Worm (Caenorhabditis elegans) whole organism, L2 larva: ENCODE measurements around the gene T20B12.4.

ENCODE experiments used
- C34F6.9 ChIP-seq: fragments of 150-350 bp; optimal IDR thresholded peaks from 2 replicates; lab custom pipeline; 2014; ENCODE audit warnings: missing biosample characterization, missing genetic modification characterization
- F13H6.1 ChIP-seq: sonication (generic microtip); optimal IDR thresholded peaks from 2 replicates; lab custom pipeline; 2016; ENCODE audit warnings: missing genetic modification characterization, missing compliant biosample characterization
- R02D3.7 ChIP-seq: fragments of 150-350 bp; optimal IDR thresholded peaks from 2 replicates; lab custom pipeline; 2014; ENCODE audit warnings: missing biosample characterization, missing genetic modification characterization
- Y55F3AM.14 ChIP-seq: fragments of 200-800 bp; sonication (Bioruptor generic); optimal IDR thresholded peaks from 2 replicates; lab custom pipeline; 2018; ENCODE audit warnings: mild to moderate bottlenecking, missing genetic modification characterization, missing compliant biosample characterization
- ZK546.5 ChIP-seq: sonication (generic microtip); optimal IDR thresholded peaks from 2 replicates; lab custom pipeline; 2017; ENCODE audit warnings: missing biosample characterization, missing genetic modification characterization
- aly-2 ChIP-seq: fragments of 150-350 bp; optimal IDR thresholded peaks from 2 replicates; lab custom pipeline; 2014; ENCODE audit warnings: missing biosample characterization, missing genetic modification characterization
- ama-1 ChIP-seq: fragments of 150-350 bp; optimal IDR thresholded peaks from 2 replicates; lab custom pipeline; 2018; ENCODE audit warnings: inconsistent platforms
- blmp-1 ChIP-seq: sonication (generic microtip); optimal IDR thresholded peaks from 2 replicates; lab custom pipeline; 2017; ENCODE audit warnings: missing genetic modification characterization, mild to moderate bottlenecking, missing compliant biosample characterization, antibody characterized with exemption, moderate library complexity; ENCODE audit not compliant: insufficient read depth
- ceh-16 ChIP-seq: fragments of 150-350 bp; optimal IDR thresholded peaks from 2 replicates; lab custom pipeline; 2014; ENCODE audit warnings: missing biosample characterization, missing genetic modification characterization
- crh-2 ChIP-seq: sonication (generic microtip); optimal IDR thresholded peaks from 2 replicates; lab custom pipeline; 2017; ENCODE audit warnings: missing biosample characterization, missing genetic modification characterization
- dmd-4 ChIP-seq: sonication (generic microtip); optimal IDR thresholded peaks from 2 replicates; lab custom pipeline; 2017; ENCODE audit warnings: missing biosample characterization, missing genetic modification characterization
- egl-27 ChIP-seq: sonication (generic microtip); optimal IDR thresholded peaks from 3 replicates; lab custom pipeline; 2017; ENCODE audit warnings: missing biosample characterization, missing genetic modification reagents, missing genetic modification characterization
- elt-3 ChIP-seq: sonication (generic microtip); optimal IDR thresholded peaks from 2 replicates; lab custom pipeline; 2017; ENCODE audit warnings: missing biosample characterization, missing genetic modification characterization
- fos-1 ChIP-seq: fragments of 150-350 bp; optimal IDR thresholded peaks from 2 replicates; lab custom pipeline; 2014; ENCODE audit warnings: missing biosample characterization, missing genetic modification characterization
- gmeb-1 ChIP-seq: fragments of 150-350 bp; optimal IDR thresholded peaks from 2 replicates; lab custom pipeline; 2014; ENCODE audit warnings: missing biosample characterization, missing genetic modification characterization
- lin-11 ChIP-seq: fragments of 150-350 bp; sonication (generic microtip); optimal IDR thresholded peaks from 2 replicates; lab custom pipeline; 2014; ENCODE audit warnings: missing biosample characterization, missing genetic modification characterization, inconsistent platforms, mixed read lengths
- lin-13 ChIP-seq: fragments of 150-350 bp; optimal IDR thresholded peaks from 2 replicates; lab custom pipeline; 2014; ENCODE audit warnings: missing biosample characterization, missing genetic modification reagents, missing genetic modification characterization
- lin-39 ChIP-seq: fragments of 150-350 bp; optimal IDR thresholded peaks from 2 replicates; lab custom pipeline; 2014; ENCODE audit warnings: missing biosample characterization, missing genetic modification reagents, missing genetic modification characterization
- lsy-2 ChIP-seq, 2 experiments: fragments of 150-350 bp in 1 of 2; sonication (generic microtip) in 1 of 2; optimal IDR thresholded peaks; 2 replicates each; lab custom pipeline; 2014 to 2017; ENCODE audit warnings: missing biosample characterization in 2 of 2, missing genetic modification characterization in 2 of 2
- mab-5 ChIP-seq: fragments of 150-350 bp; optimal IDR thresholded peaks from 2 replicates; lab custom pipeline; 2014; ENCODE audit warnings: missing biosample characterization, missing genetic modification characterization
- mbf-1 ChIP-seq: sonication (generic microtip); optimal IDR thresholded peaks from 2 replicates; lab custom pipeline; 2017; ENCODE audit warnings: missing biosample characterization, missing genetic modification characterization
- mdl-1 ChIP-seq, 2 experiments: fragments of 150-350 bp in 1 of 2; sonication (generic microtip) in 1 of 2; optimal IDR thresholded peaks; 2 replicates each; lab custom pipeline; 2017; ENCODE audit warnings: missing biosample characterization in 2 of 2, missing genetic modification characterization in 2 of 2
- nhr-10 ChIP-seq: sonication (generic microtip); optimal IDR thresholded peaks from 2 replicates; lab custom pipeline; 2017; ENCODE audit warnings: missing biosample characterization, missing genetic modification characterization
- nhr-11 ChIP-seq: fragments of 150-350 bp; optimal IDR thresholded peaks from 2 replicates; lab custom pipeline; 2014; ENCODE audit warnings: missing biosample characterization, missing genetic modification characterization
- nhr-12 ChIP-seq: fragments of 150-350 bp; optimal IDR thresholded peaks from 2 replicates; lab custom pipeline; 2014; ENCODE audit warnings: missing biosample characterization, missing genetic modification characterization
- nhr-129 ChIP-seq: fragments of 150-350 bp; optimal IDR thresholded peaks from 2 replicates; lab custom pipeline; 2014; ENCODE audit warnings: missing biosample characterization, missing genetic modification characterization
- nhr-21 ChIP-seq: fragments of 150-350 bp; optimal IDR thresholded peaks from 2 replicates; lab custom pipeline; 2014; ENCODE audit warnings: missing biosample characterization, missing genetic modification characterization
- nhr-23 ChIP-seq: fragments of 150-350 bp; optimal IDR thresholded peaks from 2 replicates; lab custom pipeline; 2014; ENCODE audit warnings: missing biosample characterization, missing genetic modification reagents, missing genetic modification characterization
- nhr-237 ChIP-seq: fragments of 150-350 bp; optimal IDR thresholded peaks from 2 replicates; lab custom pipeline; 2014; ENCODE audit warnings: missing biosample characterization, missing genetic modification characterization
- nhr-25 ChIP-seq: fragments of 150-350 bp; sonication (generic microtip); optimal IDR thresholded peaks from 3 replicates; lab custom pipeline; 2014; ENCODE audit warnings: missing biosample characterization, missing genetic modification characterization
- nhr-6 ChIP-seq: fragments of 150-350 bp; optimal IDR thresholded peaks from 2 replicates; lab custom pipeline; 2014; ENCODE audit warnings: missing biosample characterization, missing genetic modification characterization
- nhr-77 ChIP-seq: fragments of 150-350 bp; optimal IDR thresholded peaks from 2 replicates; lab custom pipeline; 2014; ENCODE audit warnings: missing biosample characterization, missing genetic modification characterization
- peb-1 ChIP-seq: fragments of 150-350 bp; optimal IDR thresholded peaks from 2 replicates; lab custom pipeline; 2014; ENCODE audit warnings: missing biosample characterization, missing genetic modification characterization
- sem-4 ChIP-seq: fragments of 150-350 bp; optimal IDR thresholded peaks from 2 replicates; lab custom pipeline; 2014; ENCODE audit warnings: missing biosample characterization, missing genetic modification reagents, missing genetic modification characterization
- skn-1 ChIP-seq: sonication (generic microtip); optimal IDR thresholded peaks from 2 replicates; lab custom pipeline; 2017; ENCODE audit warnings: missing biosample characterization, missing genetic modification characterization
- sma-9 ChIP-seq, 2 experiments: fragments of 150-350 bp in 1 of 2; sonication (generic microtip) in 1 of 2; optimal IDR thresholded peaks; 2 replicates each; lab custom pipeline; 2014 to 2016; ENCODE audit warnings: missing genetic modification characterization in 2 of 2, mild to moderate bottlenecking in 1 of 2, missing biosample characterization in 1 of 2, missing compliant biosample characterization in 1 of 2, missing genetic modification reagents in 1 of 2, moderate library complexity in 1 of 2
- snpc-4 ChIP-seq: fragments of 150-350 bp; optimal IDR thresholded peaks from 2 replicates; lab custom pipeline; 2014; ENCODE audit warnings: missing biosample characterization, missing genetic modification characterization
- unc-39 ChIP-seq: fragments of 150-350 bp; optimal IDR thresholded peaks from 2 replicates; lab custom pipeline; 2014; ENCODE audit warnings: missing biosample characterization, missing genetic modification characterization
- unc-55 ChIP-seq: fragments of 150-350 bp; sonication (generic microtip); optimal IDR thresholded peaks from 3 replicates; lab custom pipeline; 2014; ENCODE audit warnings: missing biosample characterization, missing genetic modification reagents, missing genetic modification characterization
- zag-1 ChIP-seq: fragments of 150-350 bp; optimal IDR thresholded peaks from 2 replicates; lab custom pipeline; 2014; ENCODE audit warnings: missing biosample characterization, missing genetic modification characterization
- ztf-1 ChIP-seq: fragments of 200-800 bp; sonication (Bioruptor generic); conservative IDR thresholded peaks from 2 replicates; pipeline ENCODE4 v1.3.6; 2022; ENCODE audit warnings: missing genetic modification characterization, missing compliant biosample characterization
- ztf-11 ChIP-seq: sonication (generic microtip); optimal IDR thresholded peaks from 2 replicates; lab custom pipeline; 2017; ENCODE audit warnings: missing biosample characterization, missing genetic modification characterization
- ztf-4 ChIP-seq: fragments of 150-350 bp; optimal IDR thresholded peaks from 2 replicates; lab custom pipeline; 2014; ENCODE audit warnings: missing biosample characterization, missing genetic modification characterization

Gene T20B12.4

DNA sequence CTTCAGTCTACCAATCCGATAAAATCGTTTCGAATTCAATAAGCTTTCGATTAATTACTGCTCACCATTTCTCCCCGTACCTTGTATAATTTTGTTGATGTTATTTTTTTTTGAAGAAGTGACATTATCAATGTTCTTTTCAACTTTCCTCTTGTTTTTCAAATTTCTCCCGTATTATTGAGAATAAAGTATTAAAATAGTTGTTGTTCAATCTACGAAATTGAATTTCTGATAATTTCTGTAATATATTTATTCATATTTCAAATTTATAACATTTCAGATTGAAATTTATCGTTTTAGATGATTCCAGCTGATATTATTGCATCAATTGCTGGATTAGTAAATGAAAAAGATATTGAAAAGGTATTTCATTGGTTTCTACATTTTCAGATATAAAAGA, 18.4 kb downstream of the T20B12.4 start, which contains the start of gene trd-1:
Gene trd-1, plus strand, starts transcription at position 301 of the 400 bp plus-strand sequence.
- no peak for TF ChIP-seq zag-1
- TF ChIP-seq sem-4 (tag; lab: Kevin White, UChicago) = no peak
- TF ChIP-seq, all 48 proteins: peak for 0

ce11 chrIII:7387359-7387758, 19.8 kb downstream of the T20B12.4 start:
- TF ChIP-seq snpc-4 (tag; lab: Kevin White, UChicago) = peak; percentile 38
- peak; percentile 62 for TF ChIP-seq crh-2 (tag; lab: Kevin White, UChicago)
- TF ChIP-seq ztf-1 (GFP tag; lab: Robert Waterston, UW) = no peak
- no peak for TF ChIP-seq R02D3.7 (tag; lab: Kevin White, UChicago)
- peak; percentile 33 for TF ChIP-seq fos-1
- no peak for TF ChIP-seq nhr-23 (tag; lab: Kevin White, UChicago)
- no peak for TF ChIP-seq ama-1 (lab: Kevin White, UChicago)
- no peak for TF ChIP-seq skn-1 (tag; lab: Kevin White, UChicago)
- no peak for TF ChIP-seq peb-1
- TF ChIP-seq F13H6.1 (tag; lab: Kevin White, UChicago) = peak; percentile 71
- TF ChIP-seq Y55F3AM.14 (GFP tag; lab: Kevin White, UChicago) = peak; percentile 99
- TF ChIP-seq egl-27 (tag; lab: Kevin White, UChicago) = no peak
- TF ChIP-seq nhr-21 (tag; lab: Kevin White, UChicago) = peak; percentile 11
- TF ChIP-seq nhr-25 (tag; lab: Kevin White, UChicago) = no peak
- no peak for TF ChIP-seq aly-2
- TF ChIP-seq ceh-16 (tag; lab: Kevin White, UChicago) = no peak
- no peak for TF ChIP-seq nhr-11 (tag; lab: Kevin White, UChicago)
- peak; percentile 27 for TF ChIP-seq ztf-4 (tag; lab: Kevin White, UChicago)
- peak; percentile 55 to 56 for TF ChIP-seq lsy-2 (tag; optimal IDR thresholded peaks at IDR 0.05; lab: Kevin White, UChicago)
- TF ChIP-seq lin-11 = peak; percentile 72
- no peak for TF ChIP-seq elt-3
- peak; percentile 55 for TF ChIP-seq C34F6.9 (tag; lab: Kevin White, UChicago)
- no peak for TF ChIP-seq mab-5 (tag; lab: Kevin White, UChicago)
- peak; percentile 53 for TF ChIP-seq unc-55 (GFP tag; lab: Kevin White, UChicago)
- no peak for TF ChIP-seq lin-13 (GFP tag; lab: Kevin White, UChicago)
- peak; percentile 30 for TF ChIP-seq nhr-129 (tag; lab: Kevin White, UChicago)
- TF ChIP-seq lin-39 (tag; lab: Kevin White, UChicago) = no peak
- no peak for TF ChIP-seq mbf-1 (tag; lab: Kevin White, UChicago)
- peak in 1 of 2 experiments; percentile 36 for TF ChIP-seq mdl-1 (tag; optimal IDR thresholded peaks at IDR 0.05; lab: Kevin White, UChicago)
- no peak for TF ChIP-seq nhr-10
- TF ChIP-seq nhr-6 = no peak
- TF ChIP-seq nhr-77 = no peak
- no peak for TF ChIP-seq nhr-12 (tag; lab: Kevin White, UChicago)
- no peak for TF ChIP-seq nhr-237 (tag; lab: Kevin White, UChicago)
- TF ChIP-seq zag-1 = peak; percentile 44
- no peak for TF ChIP-seq blmp-1 (tag; lab: Kevin White, UChicago)
- no peak for TF ChIP-seq ZK546.5
- peak; percentile 56 for TF ChIP-seq gmeb-1
- no peak for TF ChIP-seq ztf-11 (tag; lab: Kevin White, UChicago)
- peak; percentile 57 for TF ChIP-seq sma-9 (GFP tag; optimal IDR thresholded peaks at IDR 0.05; lab: Kevin White, UChicago)
- TF ChIP-seq sma-9 (tag; optimal IDR thresholded peaks at IDR 0.05; lab: Kevin White, UChicago) = no peak

DNA sequence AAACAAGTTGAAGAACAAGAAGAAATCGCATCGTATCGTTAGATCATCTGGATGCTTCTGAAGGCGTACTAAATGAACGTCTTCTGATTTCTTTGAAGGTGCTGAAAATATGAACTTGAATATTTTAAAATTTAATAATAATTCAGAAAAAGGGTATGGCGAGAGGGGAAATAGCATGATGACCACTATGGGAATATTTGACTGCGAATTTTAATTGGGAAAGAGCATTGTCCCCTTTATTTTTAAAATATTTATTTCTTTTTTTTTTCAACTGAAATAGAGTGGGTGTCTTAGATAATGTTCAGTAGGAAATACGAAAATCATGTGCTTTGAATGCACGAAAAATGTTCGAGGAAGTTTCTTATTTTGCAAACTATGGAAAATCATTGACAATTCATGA, 27.8 kb downstream of the T20B12.4 start, which contains the start of gene lgc-50:
Gene lgc-50, minus strand, starts transcription at position 101 of the 400 bp plus-strand sequence.
- no peak for TF ChIP-seq nhr-10
- TF ChIP-seq lin-13 (GFP tag; lab: Kevin White, UChicago) = no peak
- no peak for TF ChIP-seq unc-55 (GFP tag; lab: Kevin White, UChicago)
- TF ChIP-seq mbf-1 (tag; lab: Kevin White, UChicago) = no peak
- no peak for TF ChIP-seq fos-1
- TF ChIP-seq crh-2 (tag; lab: Kevin White, UChicago) = no peak
- no peak for TF ChIP-seq unc-39
- TF ChIP-seq dmd-4 (tag; lab: Kevin White, UChicago) = no peak
- TF ChIP-seq nhr-11 (tag; lab: Kevin White, UChicago) = no peak
- TF ChIP-seq nhr-237 (tag; lab: Kevin White, UChicago) = no peak
